Fruit fly (Drosophila melanogaster): ENCODE results near the gene Acam.
A peak's percentile ranks its signal among the peaks of the same experiment; 100 is the strongest.

Gene Acam

dm6 chr3R:25855594-25856305 is 44.0 kb downstream of the Acam start, which contains the start of gene CG5890 (continued):
- TF ChIP-seq cwo (GFP tag; optimal IDR thresholded peaks at IDR 0.05) (peak; percentile 48), Dfd (GFP tag; optimal IDR thresholded peaks at IDR 0.05) (no peak), tap (tag; optimal IDR thresholded peaks at IDR 0.05) (no peak), BtbVII (GFP tag; optimal IDR thresholded peaks at IDR 0.05) (peak; percentile 18), zen2 (GFP tag; IDR thresholded peaks at IDR 0.05; ENCODE audit: partially characterized antibody) (no peak), CkIIα-i1 (GFP tag; IDR thresholded peaks at IDR 0.05) (no peak), CG6813 (GFP tag; optimal IDR thresholded peaks at IDR 0.05) (peak; percentile 36), tna (GFP tag; IDR thresholded peaks at IDR 0.05; ENCODE audit: partially characterized antibody) (no peak), zen (tag; optimal IDR thresholded peaks at IDR 0.05) (no peak), otp (GFP tag; IDR thresholded peaks at IDR 0.05) (no peak), dysf (GFP tag; IDR thresholded peaks at IDR 0.05) (0 out of 3 replicates have a peak, but pooled peaks have one; percentile 18), CG12744 (GFP tag; optimal IDR thresholded peaks at IDR 0.05) (no peak), sim (GFP tag; IDR thresholded peaks at IDR 0.05) (no peak), sima (GFP tag; optimal IDR thresholded peaks at IDR 0.05) (no peak), Opbp (GFP tag; IDR thresholded peaks at IDR 0.05; ENCODE audit: partially characterized antibody) (no peak), btn (GFP tag; optimal IDR thresholded peaks at IDR 0.05) (no peak), Jarid2 (GFP tag; optimal IDR thresholded peaks at IDR 0.05) (no peak), scrt (GFP tag; optimal IDR thresholded peaks at IDR 0.05) (peak; percentile 12), dm (GFP tag; optimal IDR thresholded peaks at IDR 0.05) (no peak), CG8765 (GFP tag; IDR thresholded peaks at IDR 0.05) (no peak), disco-r (GFP tag; optimal IDR thresholded peaks at IDR 0.05) (no peak), CG2199 (GFP tag; IDR thresholded peaks at IDR 0.05) (no peak), kni (GFP tag; optimal IDR thresholded peaks at IDR 0.05) (no peak), CG6254 (GFP tag; optimal IDR thresholded peaks at IDR 0.05) (no peak), rib (GFP tag; IDR thresholded peaks at IDR 0.05) (no peak), Tbp (GFP tag; optimal IDR thresholded peaks at IDR 0.05) (no peak), CG7556 (GFP tag; optimal IDR thresholded peaks at IDR 0.05) (peak; percentile 50), jigr1 (GFP tag; IDR thresholded peaks at IDR 0.05) (no peak), sqz (GFP tag; optimal IDR thresholded peaks at IDR 0.05) (no peak), zf30C (GFP tag; optimal IDR thresholded peaks at IDR 0.05) (no peak), Deaf1 (tag; optimal IDR thresholded peaks at IDR 0.05) (peak; percentile 94), CG18262 (tag; optimal IDR thresholded peaks at IDR 0.05) (no peak), CG9215 (GFP tag; IDR thresholded peaks at IDR 0.05) (no peak), CG30431 (GFP tag; optimal IDR thresholded peaks at IDR 0.05) (no peak), lab (GFP tag; optimal IDR thresholded peaks at IDR 0.05) (peak; percentile 64), Xbp1 (GFP tag; optimal IDR thresholded peaks at IDR 0.05) (no peak), CG1602 (GFP tag; optimal IDR thresholded peaks at IDR 0.05) (no peak), CG14965 (GFP tag; optimal IDR thresholded peaks at IDR 0.05; ENCODE audit: borderline replicate concordance) (no peak), sug (tag; optimal IDR thresholded peaks at IDR 0.05) (peak; percentile 32), CG13424 (tag; optimal IDR thresholded peaks at IDR 0.05) (peak; percentile 24), nerfin-2 (GFP tag; IDR thresholded peaks at IDR 0.05; ENCODE audit: partially characterized antibody) (no peak), CG18599 (GFP tag; optimal IDR thresholded peaks at IDR 0.05) (peak; percentile 67), CG10543 (GFP tag; optimal IDR thresholded peaks at IDR 0.05) (peak; percentile 34), CG9876 (GFP tag; optimal IDR thresholded peaks at IDR 0.05) (no peak), crol (GFP tag; IDR thresholded peaks at IDR 0.05) (no peak), CG17912 (GFP tag; optimal IDR thresholded peaks at IDR 0.05) (no peak), CoRest (tag; optimal IDR thresholded peaks at IDR 0.05) (peak; percentile 27), bcd (GFP tag; optimal IDR thresholded peaks at IDR 0.05) (peak; percentile 25), ham (GFP tag; IDR thresholded peaks at IDR 0.05) (no peak), CG4424 (GFP tag; optimal IDR thresholded peaks at IDR 0.05) (no peak)

Data from whole organism, embryonic.